Fruit fly (Drosophila melanogaster) whole organism, prepupa: ENCODE data around the gene CG13043.

ENCODE experiments used
- Blimp-1 ChIP-seq: fragments of 200-800 bp; sonication (Bioruptor generic); optimal IDR thresholded peaks from 3 replicates; lab custom pipeline; 2017; ENCODE audit warnings: missing biosample characterization, missing genetic modification characterization, mild to moderate bottlenecking, moderate library complexity, missing genetic modification reagents
- CG10631 ChIP-seq: fragments of 200-800 bp; sonication (Bioruptor generic); optimal IDR thresholded peaks from 2 replicates; lab custom pipeline; 2016; ENCODE audit warnings: missing biosample characterization, missing genetic modification characterization
- CG10669 ChIP-seq: fragments of 200-800 bp; sonication (Bioruptor generic); optimal IDR thresholded peaks from 3 replicates; lab custom pipeline; 2018; ENCODE audit warnings: missing biosample characterization, mild to moderate bottlenecking, missing genetic modification characterization, moderate library complexity
- CG11294 ChIP-seq: fragments of 200-800 bp; sonication (Bioruptor generic); IDR thresholded peaks from 2 replicates; pipeline ENCODE4 v1.3.6; 2022; ENCODE audit warnings: missing biosample characterization, missing genetic modification characterization
- CG15336 ChIP-seq: fragments of 200-800 bp; sonication (Bioruptor generic); IDR thresholded peaks from 2 replicates; pipeline ENCODE4 v1.3.6; 2022; ENCODE audit warnings: missing biosample characterization, missing genetic modification characterization
- CG1621 ChIP-seq: fragments of 200-800 bp; sonication (Bioruptor generic); optimal IDR thresholded peaks from 3 replicates; lab custom pipeline; 2018; ENCODE audit warnings: missing biosample characterization, mild to moderate bottlenecking, missing genetic modification characterization
- CG16779 ChIP-seq: fragments of 200-800 bp; sonication (Bioruptor generic); optimal IDR thresholded peaks from 3 replicates; lab custom pipeline; 2017; ENCODE audit warnings: missing biosample characterization, mild to moderate bottlenecking, missing genetic modification characterization
- CG34406 ChIP-seq: fragments of 200-800 bp; sonication (Bioruptor generic); optimal IDR thresholded peaks from 3 replicates; lab custom pipeline; 2016; ENCODE audit warnings: missing biosample characterization, missing genetic modification characterization
- CG3919 ChIP-seq: fragments of 200-800 bp; sonication (Bioruptor generic); optimal IDR thresholded peaks from 3 replicates; lab custom pipeline; 2016; ENCODE audit warnings: missing biosample characterization, missing genetic modification characterization
- CG4318 ChIP-seq: fragments of 200-800 bp; sonication (Bioruptor generic); optimal IDR thresholded peaks from 3 replicates; lab custom pipeline; 2017; ENCODE audit warnings: missing biosample characterization, mild to moderate bottlenecking, missing genetic modification characterization
- CG6163 ChIP-seq: fragments of 200-800 bp; sonication (Bioruptor generic); IDR thresholded peaks from 3 replicates; pipeline ENCODE4 v1.3.6; 2022; ENCODE audit warnings: missing biosample characterization, missing genetic modification characterization
- CG6854 ChIP-seq: fragments of 200-800 bp; sonication (Bioruptor generic); optimal IDR thresholded peaks from 2 replicates; lab custom pipeline; 2017; ENCODE audit warnings: missing biosample characterization, mild to moderate bottlenecking, missing genetic modification characterization
- CG7368 ChIP-seq: fragments of 200-800 bp; sonication (Bioruptor generic); optimal IDR thresholded peaks from 3 replicates; lab custom pipeline; 2016; ENCODE audit warnings: missing biosample characterization, missing genetic modification characterization
- CG8119 ChIP-seq: fragments of 200-800 bp; sonication (Bioruptor generic); IDR thresholded peaks from 3 replicates; pipeline ENCODE4 v1.3.6; 2022; ENCODE audit warnings: missing biosample characterization, missing genetic modification characterization
- CG9139 ChIP-seq: fragments of 200-800 bp; sonication (Bioruptor generic); optimal IDR thresholded peaks from 3 replicates; lab custom pipeline; 2017; ENCODE audit warnings: missing biosample characterization, mild to moderate bottlenecking, missing genetic modification characterization
- Eip78C ChIP-seq: fragments of 200-800 bp; sonication (Bioruptor generic); peaks from one replicate; lab custom pipeline; 2016; ENCODE audit warnings: missing biosample characterization, missing genetic modification characterization
- Eip93F ChIP-seq: fragments of 200-800 bp; sonication (Bioruptor generic); optimal IDR thresholded peaks from 2 replicates; lab custom pipeline; 2016; ENCODE audit warnings: missing biosample characterization, mild to moderate bottlenecking, missing genetic modification characterization
- Ets21C ChIP-seq: fragments of 200-800 bp; sonication (Bioruptor generic); optimal IDR thresholded peaks from 3 replicates; lab custom pipeline; 2016; ENCODE audit warnings: missing biosample characterization, missing genetic modification characterization
- Ets96B ChIP-seq: fragments of 200-800 bp; optimal IDR thresholded peaks from 2 replicates; lab custom pipeline; 2019; ENCODE audit warnings: missing biosample characterization, mild to moderate bottlenecking, missing genetic modification characterization, moderate library complexity
- Hr38 ChIP-seq: sonication (Bioruptor generic); optimal IDR thresholded peaks from 2 replicates; lab custom pipeline; 2016; ENCODE audit warnings: missing biosample characterization, missing genetic modification characterization
- Hr4 ChIP-seq: fragments of 200-800 bp; sonication (Bioruptor generic); optimal IDR thresholded peaks from 3 replicates; lab custom pipeline; 2016; ENCODE audit warnings: missing biosample characterization, missing genetic modification characterization
- Lpt ChIP-seq: fragments of 200-800 bp; sonication (Bioruptor generic); optimal IDR thresholded peaks from 3 replicates; lab custom pipeline; 2016; ENCODE audit warnings: missing biosample characterization, missing genetic modification characterization
- Met ChIP-seq: fragments of 200-800 bp; sonication (Bioruptor generic); optimal IDR thresholded peaks from 3 replicates; lab custom pipeline; 2016; ENCODE audit warnings: missing biosample characterization, missing genetic modification characterization
- OdsH ChIP-seq: fragments of 200-800 bp; sonication (Bioruptor generic); optimal IDR thresholded peaks from 3 replicates; lab custom pipeline; 2016; ENCODE audit warnings: missing biosample characterization, missing genetic modification characterization
- Smox ChIP-seq: fragments of 200-800 bp; sonication (Bioruptor generic); optimal IDR thresholded peaks from 3 replicates; lab custom pipeline; 2016; ENCODE audit warnings: missing biosample characterization, missing genetic modification characterization
- Sox14 ChIP-seq: fragments of 200-800 bp; sonication (Bioruptor generic); optimal IDR thresholded peaks from 3 replicates; lab custom pipeline; 2016; ENCODE audit warnings: missing biosample characterization, missing genetic modification characterization
- Sox15 ChIP-seq: fragments of 200-800 bp; sonication (Bioruptor generic); optimal IDR thresholded peaks from 3 replicates; lab custom pipeline; 2016; ENCODE audit warnings: missing biosample characterization, missing genetic modification characterization
- dsx ChIP-seq: fragments of 200-800 bp; optimal IDR thresholded peaks from 3 replicates; lab custom pipeline; 2019; ENCODE audit warnings: missing biosample characterization, mild to moderate bottlenecking, missing genetic modification characterization, moderate library complexity; ENCODE audit not compliant: poor library complexity, severe bottlenecking
- eg ChIP-seq: fragments of 200-800 bp; sonication (Bioruptor generic); IDR thresholded peaks from 3 replicates; pipeline ENCODE4 v1.3.6; 2022; ENCODE audit warnings: missing biosample characterization, missing genetic modification characterization
- fkh ChIP-seq: fragments of 200-800 bp; sonication (Bioruptor generic); optimal IDR thresholded peaks from 3 replicates; lab custom pipeline; 2017; ENCODE audit warnings: missing biosample characterization, mild to moderate bottlenecking, missing genetic modification characterization, moderate library complexity
- salr ChIP-seq, 2 experiments: fragments of 200-800 bp; sonication (Bioruptor generic); optimal IDR thresholded peaks; 3 replicates each; lab custom pipeline; 2016 to 2018; ENCODE audit warnings: missing biosample characterization in 2 of 2, missing genetic modification characterization in 2 of 2, mild to moderate bottlenecking in 1 of 2
- svp ChIP-seq: fragments of 200-800 bp; sonication (Bioruptor generic); peaks from one replicate; lab custom pipeline; 2016; ENCODE audit warnings: missing biosample characterization, missing genetic modification characterization

The CG13043 gene

DNA sequence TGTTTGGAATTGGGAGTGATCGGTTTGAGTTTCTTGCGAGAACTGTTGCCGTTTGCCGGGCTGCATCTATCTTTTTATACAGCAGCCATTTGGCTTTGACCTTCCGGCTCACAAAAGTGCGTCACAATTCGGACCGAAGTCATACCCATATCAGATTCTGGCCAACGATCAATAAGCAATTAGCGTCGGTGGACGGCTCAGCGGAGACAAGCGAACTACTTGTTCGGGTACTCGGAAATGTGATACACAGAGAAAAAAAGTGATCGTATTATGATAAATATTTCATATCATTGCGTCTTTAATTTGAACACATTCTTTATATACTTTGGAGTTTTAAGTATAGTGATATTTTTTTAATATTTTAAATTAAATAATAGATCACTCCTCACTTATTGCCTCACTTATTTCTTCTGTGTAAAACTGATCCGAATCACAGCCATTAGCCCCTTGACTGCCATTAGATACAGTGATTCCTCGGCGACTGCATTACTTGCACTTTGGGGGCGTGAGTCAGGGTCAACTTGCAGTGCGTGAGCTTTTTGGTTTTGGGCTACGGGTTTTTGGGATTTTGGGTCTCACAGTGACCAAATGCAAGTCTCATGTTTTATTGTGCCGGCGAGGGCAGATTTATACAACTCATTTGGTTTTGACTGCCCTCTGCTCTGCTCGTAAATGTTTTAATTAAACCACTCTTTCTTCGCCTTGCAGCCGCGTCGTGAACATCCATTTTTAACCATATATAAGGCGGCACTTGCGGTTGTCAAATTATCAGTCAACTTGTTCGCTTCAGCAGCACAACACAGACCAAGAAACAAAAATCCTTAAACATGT lies at the start of gene CG13043, which contains the start of gene CG13063:
TSS of gene CG13043 (minus strand) at position 51 of the 831 bp plus-strand sequence.
TSS of gene CG13063 (plus strand) at position 781 of the 831 bp plus-strand sequence.
- TF ChIP-seq CG16779 (tag; lab: Kevin White, UChicago): no peak
- TF ChIP-seq svp: peak; percentile 30

DNA sequence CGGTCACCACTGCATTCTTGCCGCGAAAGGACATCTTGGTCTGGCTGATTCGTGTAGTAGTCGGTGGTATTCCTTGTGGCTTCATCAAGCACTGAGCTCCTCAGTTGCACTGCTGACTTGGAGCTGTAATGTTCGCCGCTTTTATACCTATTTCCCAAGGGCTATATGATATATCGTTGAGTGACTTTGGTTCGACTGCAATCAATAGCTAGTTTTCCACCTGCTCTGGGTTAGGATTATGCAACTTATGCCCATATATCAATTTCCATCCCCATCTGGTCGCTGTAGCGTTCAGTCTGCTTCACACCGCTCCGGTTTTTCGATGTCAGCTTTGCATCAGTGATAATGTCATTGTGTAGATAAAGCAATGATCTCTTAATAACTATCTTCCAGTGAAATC lies 48.5 kb upstream of the CG13043 start, which contains the start of gene Pdh:
TSS of gene Pdh (minus strand) at position 101 of the 400 bp plus-strand sequence.
- TF ChIP-seq Eip78C (peak; percentile 1), CG16779 (tag; lab: Kevin White, UChicago) (no peak)

dm6 chr3L:16351770-16352429 lies 46.2 kb upstream of the CG13043 start, which contains the start of the genes Golgin104 and Tcs3:
TSS of gene Golgin104 (minus strand) at chr3L:16351951.
TSS of gene Tcs3 (plus strand) at chr3L:16351991.
- TF ChIP-seq fkh (GFP tag; lab: Kevin White, UChicago) (peak; percentile 99), CG10631 (no peak)

DNA sequence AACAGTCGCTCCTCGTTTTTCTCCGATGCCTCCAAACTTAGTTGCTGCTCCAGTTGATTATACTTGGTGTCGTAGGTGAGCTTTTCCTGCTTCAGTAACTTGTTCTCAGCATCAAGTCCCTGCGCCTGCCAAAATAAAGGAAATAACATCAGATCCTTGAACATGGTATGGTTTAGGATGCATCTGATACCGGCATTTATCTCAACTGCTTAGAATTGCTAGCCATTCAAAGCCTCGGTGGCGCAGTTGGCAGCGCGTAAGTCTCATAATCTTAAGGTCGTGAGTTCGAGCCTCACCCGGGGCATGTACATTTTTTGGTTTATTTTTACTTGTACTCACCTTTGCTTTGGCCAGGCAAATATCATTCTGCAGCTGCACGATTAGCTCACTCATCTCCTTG lies 44.0 kb upstream of the CG13043 start:
- TF ChIP-seq Sox15: no peak
- TF ChIP-seq Smox (GFP tag; lab: Kevin White, UChicago): no peak
- no peak for TF ChIP-seq CG6854
- TF ChIP-seq, all 60 proteins: peak for 0

- no peak for TF ChIP-seq dsx (GFP tag; lab: Kevin White, UChicago)
- no peak for TF ChIP-seq CG6163 (GFP tag; lab: Robert Waterston, UW)
- no peak for TF ChIP-seq Eip93F
- TF ChIP-seq CG16779 (tag; lab: Kevin White, UChicago): no peak
- TF ChIP-seq OdsH (GFP tag; lab: Kevin White, UChicago): no peak
- no peak for TF ChIP-seq Ets21C (GFP tag; lab: Kevin White, UChicago)
- no peak for TF ChIP-seq CG9139
These were observed 42.2 kb upstream of the CG13043 start, which contains the start of gene mRpS34 for dm6 chr3L:16347914-16348313. TSS of gene mRpS34 (plus strand) at chr3L:16348074.

- TF ChIP-seq Met (GFP tag; lab: Kevin White, UChicago) (no peak), Lpt (GFP tag; lab: Kevin White, UChicago) (no peak), eg (GFP tag; lab: Robert Waterston, UW) (no peak), CG34406 (GFP tag; lab: Kevin White, UChicago) (no peak)
These were observed 40.4 kb upstream of the CG13043 start, which contains the start of gene CG33257 for dm6 chr3L:16346023-16346422. TSS of gene CG33257 (plus strand) at chr3L:16346323.

DNA sequence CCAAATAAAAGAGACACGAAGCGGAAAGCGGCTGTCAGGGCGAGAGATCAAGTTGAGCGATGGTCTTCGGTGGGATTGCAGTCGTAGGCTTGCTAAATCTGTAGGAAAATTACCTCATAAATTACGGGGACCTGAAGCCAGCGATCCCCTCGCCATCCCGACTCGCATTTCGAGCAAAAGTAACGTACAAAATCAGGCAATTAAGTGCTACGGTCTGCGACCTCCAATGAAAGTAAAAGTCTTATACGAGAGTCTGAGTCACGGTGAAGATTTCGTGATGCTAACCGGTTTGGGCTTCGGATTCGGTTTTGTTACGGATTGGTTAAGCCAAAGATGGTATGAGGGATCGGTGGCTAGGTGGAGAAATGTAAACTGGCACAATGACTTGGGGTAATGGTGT lies 34.2 kb upstream of the CG13043 start:
- TF ChIP-seq Sox14 (GFP tag; lab: Kevin White, UChicago) (no peak), eg (GFP tag; lab: Robert Waterston, UW) (no peak), CG3919 (no peak), CG1621 (tag; lab: Kevin White, UChicago) (no peak), Blimp-1 (GFP tag; lab: Kevin White, UChicago) (peak; percentile 90), CG10669 (GFP tag; lab: Kevin White, UChicago) (no peak), Hr38 (GFP tag; lab: Kevin White, UChicago) (no peak)

dm6 chr3L:16339463-16339862 lies 33.8 kb upstream of the CG13043 start:
- TF ChIP-seq CG4318 (GFP tag; lab: Kevin White, UChicago): peak; percentile 28
- TF ChIP-seq Ets96B (tag; lab: Kevin White, UChicago): no peak
- peak; percentile 9 for TF ChIP-seq CG34406 (GFP tag; lab: Kevin White, UChicago)
- peak in 1 of 2 experiments; percentile 15 for TF ChIP-seq salr (GFP tag; optimal IDR thresholded peaks at IDR 0.05; lab: Kevin White, UChicago)
- TF ChIP-seq CG8119 (GFP tag; lab: Robert Waterston, UW): peak; percentile 74
- peak; percentile 31; the same call in 1 of the 3 replicates for TF ChIP-seq eg (GFP tag; lab: Robert Waterston, UW)
- peak; percentile 64 for TF ChIP-seq Hr4 (GFP tag; lab: Kevin White, UChicago)
- TF ChIP-seq CG6163 (GFP tag; lab: Robert Waterston, UW): peak; percentile 34; the same call in 1 of the 3 replicates
- TF ChIP-seq Eip78C: peak; percentile 81
- TF ChIP-seq CG15336: peak; percentile 69
- no peak for TF ChIP-seq CG6854
- TF ChIP-seq Lpt (GFP tag; lab: Kevin White, UChicago): no peak
- TF ChIP-seq CG7368 (GFP tag; lab: Kevin White, UChicago): no peak
- no peak for TF ChIP-seq CG11294
